Worm (Caenorhabditis elegans): ENCODE data around the gene nhr-213.

DNA sequence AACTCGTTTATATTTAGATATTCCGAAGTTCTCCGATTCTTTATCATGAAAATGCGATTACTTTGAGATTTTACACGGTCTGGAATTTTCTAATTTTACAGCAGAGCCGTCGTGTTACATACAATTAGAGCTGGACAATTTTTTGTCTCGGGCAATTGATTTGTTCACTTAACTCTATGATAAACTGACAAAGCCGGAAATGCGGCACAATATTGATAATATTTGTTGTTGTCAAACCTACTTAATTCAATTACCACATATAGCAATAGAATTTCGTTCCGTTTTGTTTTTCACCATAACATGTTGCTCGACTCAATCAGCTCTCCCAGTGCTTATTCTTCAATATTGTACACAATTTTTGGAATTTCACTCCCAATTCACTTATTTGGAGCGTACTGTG is 33.5 kb downstream of the nhr-213 start, which contains the start of gene srh-299:
- no peak for TF ChIP-seq cog-1 (tag; optimal IDR thresholded peaks at IDR 0.05)
- no peak for TF ChIP-seq flt-1 (GFP tag; IDR thresholded peaks at IDR 0.05)
- no peak for TF ChIP-seq ztf-29 (GFP tag; IDR thresholded peaks at IDR 0.05)
- TF ChIP-seq T22C8.4 (GFP tag; IDR thresholded peaks at IDR 0.05), result no peak
